Worm (Caenorhabditis elegans) whole organism, early embryonic: ENCODE data around the gene str-2.

Experiments used
- B0310.2 ChIP-seq: sonication (generic microtip); optimal IDR thresholded peaks from 2 replicates; lab custom pipeline; 2016; ENCODE audit warnings: mild to moderate bottlenecking, missing genetic modification characterization, missing compliant biosample characterization
- F13C5.2 ChIP-seq: sonication (generic microtip); optimal IDR thresholded peaks from 2 replicates; lab custom pipeline; 2017; ENCODE audit warnings: mild to moderate bottlenecking, missing genetic modification characterization, inconsistent platforms, missing compliant biosample characterization
- ama-1 ChIP-seq: fragments of 150-350 bp; optimal IDR thresholded peaks from 2 replicates; lab custom pipeline; 2014
- ceh-13 ChIP-seq: fragments of 200-800 bp; sonication (Bioruptor generic); optimal IDR thresholded peaks from 2 replicates; lab custom pipeline; 2018; ENCODE audit warnings: mild to moderate bottlenecking, missing genetic modification characterization, missing compliant biosample characterization
- ets-7 ChIP-seq: sonication (generic microtip); optimal IDR thresholded peaks from 2 replicates; lab custom pipeline; 2016; ENCODE audit warnings: missing genotype, missing genetic modification characterization, missing compliant biosample characterization
- hmbx-1 ChIP-seq: sonication (generic microtip); optimal IDR thresholded peaks from 2 replicates; lab custom pipeline; 2016; ENCODE audit warnings: mild to moderate bottlenecking, missing genetic modification characterization, missing compliant biosample characterization
- hnd-1 ChIP-seq: sonication (generic microtip); optimal IDR thresholded peaks from 2 replicates; lab custom pipeline; 2016; ENCODE audit warnings: missing genetic modification characterization, missing compliant biosample characterization
- pes-1 ChIP-seq: fragments of 200-800 bp; sonication (Bioruptor generic); IDR thresholded peaks from 2 replicates; pipeline ENCODE4 v1.3.6; 2022; ENCODE audit warnings: missing genetic modification reagents, missing genetic modification characterization, missing compliant biosample characterization
- tbx-11 ChIP-seq: fragments of 200-800 bp; sonication (Bioruptor generic); IDR thresholded peaks from 2 replicates; pipeline ENCODE4 v1.3.6; 2022; ENCODE audit warnings: missing genetic modification characterization, missing compliant biosample characterization

DNA sequence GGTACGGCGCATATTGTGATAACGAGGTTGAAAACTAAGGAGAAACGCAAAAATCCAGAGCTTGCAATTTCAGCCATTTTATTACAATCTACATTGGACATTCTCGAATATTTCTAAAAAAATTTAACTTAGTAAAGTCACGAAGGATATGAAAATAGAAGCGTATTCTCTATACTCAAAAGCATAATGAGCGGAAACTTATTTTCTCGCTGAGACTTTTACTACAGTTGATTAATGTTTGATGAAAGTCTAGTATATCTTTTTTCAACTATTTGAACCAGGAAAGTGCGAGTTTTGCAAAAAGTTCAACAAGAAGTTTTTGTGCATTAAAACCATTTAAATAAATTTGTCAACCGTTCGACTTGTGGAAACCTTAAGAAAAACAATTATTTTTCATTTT is 47.3 kb upstream of the str-2 start, which contains the start of gene srab-18:
- TF ChIP-seq hmbx-1 (tag; lab: Kevin White, UChicago) (no peak), hnd-1 (tag; lab: Kevin White, UChicago) (no peak), ama-1 (lab: Kevin White, UChicago) (no peak), tbx-11 (no peak), ceh-13 (GFP tag; lab: Kevin White, UChicago) (no peak), B0310.2 (tag; lab: Kevin White, UChicago) (no peak), pes-1 (no peak), ets-7 (tag; lab: Kevin White, UChicago) (no peak), F13C5.2 (tag; lab: Kevin White, UChicago) (no peak)
